Worm (Caenorhabditis elegans) whole organism, L4 larva: ENCODE results near the gene F41C3.8.

Experiments used
- F37D6.2 ChIP-seq: sonication (generic microtip); optimal IDR thresholded peaks from 2 replicates; lab custom pipeline; 2016; ENCODE audit warnings: mild to moderate bottlenecking, missing genetic modification characterization, missing compliant biosample characterization
- Y75B8A.6 ChIP-seq: fragments of 200-800 bp; sonication (Bioruptor generic); IDR thresholded peaks from 2 replicates; pipeline ENCODE4 v1.3.6; 2022; ENCODE audit warnings: missing genetic modification reagents, missing genetic modification characterization, missing compliant biosample characterization
- aha-1 ChIP-seq: fragments of 150-350 bp; peaks from one replicate; lab custom pipeline; 2014; ENCODE audit warnings: missing biosample characterization, missing genetic modification characterization
- ama-1 ChIP-seq: fragments of 150-350 bp; optimal IDR thresholded peaks from 2 replicates; lab custom pipeline; 2014; ENCODE audit warnings: inconsistent platforms, mixed read lengths
- arid-1 ChIP-seq: fragments of 200-800 bp; sonication (Bioruptor generic); conservative IDR thresholded peaks from 2 replicates; pipeline ENCODE4 v1.3.6; 2022; ENCODE audit warnings: missing genetic modification reagents, missing genetic modification characterization, missing compliant biosample characterization
- ceh-32 ChIP-seq: sonication (generic microtip); optimal IDR thresholded peaks from 2 replicates; lab custom pipeline; 2016; ENCODE audit warnings: mild to moderate bottlenecking, missing genetic modification characterization, missing compliant biosample characterization; ENCODE audit not compliant: poor library complexity
- ctbp-1 ChIP-seq: fragments of 200-800 bp; sonication (Bioruptor generic); IDR thresholded peaks from 2 replicates; pipeline ENCODE4 v1.3.6; 2022; ENCODE audit warnings: missing genetic modification reagents, missing genetic modification characterization, missing compliant biosample characterization
- daf-12 ChIP-seq: fragments of 150-350 bp; optimal IDR thresholded peaks from 2 replicates; lab custom pipeline; 2014; ENCODE audit warnings: missing biosample characterization, missing genetic modification reagents, missing genetic modification characterization
- daf-16 ChIP-seq, 3 experiments: sonication (generic microtip); optimal IDR thresholded peaks; 2 replicates each; lab custom pipeline; 2016 to 2017; ENCODE audit warnings: missing genetic modification characterization in 3 of 3, missing genetic modification reagents in 3 of 3, mild to moderate bottlenecking in 2 of 3, missing compliant biosample characterization in 2 of 3, missing biosample characterization in 1 of 3, moderate library complexity in 1 of 3
- dmd-6 ChIP-seq: fragments of 200-800 bp; sonication (Bioruptor generic); IDR thresholded peaks from 2 replicates; pipeline ENCODE4 v1.3.6; 2022; ENCODE audit warnings: missing genetic modification reagents, missing genetic modification characterization, missing compliant biosample characterization
- dpl-1 ChIP-seq: fragments of 150-350 bp; optimal IDR thresholded peaks from 2 replicates; lab custom pipeline; 2014; ENCODE audit warnings: missing biosample characterization, missing genetic modification reagents, missing genetic modification characterization
- egl-43 ChIP-seq: fragments of 200-800 bp; sonication (Bioruptor generic); IDR thresholded peaks from 2 replicates; pipeline ENCODE4 v1.3.6; 2022; ENCODE audit warnings: missing genetic modification reagents, missing genetic modification characterization, missing compliant biosample characterization
- fkh-10 ChIP-seq: fragments of 150-350 bp; optimal IDR thresholded peaks from 2 replicates; lab custom pipeline; 2014; ENCODE audit warnings: missing biosample characterization, missing genetic modification reagents, missing genetic modification characterization
- hlh-11 ChIP-seq: fragments of 200-800 bp; sonication (Bioruptor generic); optimal IDR thresholded peaks from 2 replicates; lab custom pipeline; 2018; ENCODE audit warnings: mild to moderate bottlenecking, missing genetic modification characterization, missing compliant biosample characterization
- hlh-30 ChIP-seq: sonication (generic microtip); optimal IDR thresholded peaks from 2 replicates; lab custom pipeline; 2017; ENCODE audit warnings: antibody characterized with exemption, mild to moderate bottlenecking, missing genetic modification characterization, missing compliant biosample characterization; ENCODE audit not compliant: insufficient read depth
- hmg-1.1 ChIP-seq: fragments of 200-800 bp; sonication (Bioruptor generic); IDR thresholded peaks from 2 replicates; pipeline ENCODE4 v1.3.6; 2022; ENCODE audit warnings: missing genetic modification reagents, missing genetic modification characterization, missing compliant biosample characterization
- lim-7 ChIP-seq: fragments of 200-800 bp; sonication (Bioruptor generic); IDR thresholded peaks from 2 replicates; pipeline ENCODE4 v1.3.6; 2022; ENCODE audit warnings: missing genetic modification characterization, missing compliant biosample characterization
- lin-1 ChIP-seq: fragments of 200-800 bp; sonication (Bioruptor generic); IDR thresholded peaks from 2 replicates; pipeline ENCODE4 v1.3.6; 2022; ENCODE audit warnings: missing genetic modification reagents, missing genetic modification characterization, missing compliant biosample characterization
- lsy-2 ChIP-seq, 2 experiments: fragments of 150-350 bp in 1 of 2; sonication (generic microtip) in 1 of 2; optimal IDR thresholded peaks; 2 replicates each; lab custom pipeline; 2014 to 2017; ENCODE audit warnings: missing biosample characterization in 2 of 2, missing genetic modification characterization in 2 of 2
- mxl-2 ChIP-seq: fragments of 200-800 bp; sonication (Bioruptor generic); conservative IDR thresholded peaks from 2 replicates; pipeline ENCODE4 v1.3.6; 2022; ENCODE audit warnings: missing genetic modification reagents, missing genetic modification characterization, missing compliant biosample characterization
- nhr-28 ChIP-seq: fragments of 150-350 bp; optimal IDR thresholded peaks from 2 replicates; lab custom pipeline; 2014; ENCODE audit warnings: missing biosample characterization, missing genetic modification characterization
- nhr-48 ChIP-seq: sonication (generic microtip); optimal IDR thresholded peaks from 2 replicates; lab custom pipeline; 2016; ENCODE audit warnings: mild to moderate bottlenecking, missing genetic modification characterization, missing compliant biosample characterization
- nhr-76 ChIP-seq: fragments of 150-350 bp; optimal IDR thresholded peaks from 2 replicates; lab custom pipeline; 2014; ENCODE audit warnings: missing biosample characterization, missing genetic modification characterization
- nhr-77 ChIP-seq: fragments of 150-350 bp; optimal IDR thresholded peaks from 2 replicates; lab custom pipeline; 2014; ENCODE audit warnings: missing biosample characterization, missing genetic modification characterization
- pqm-1 ChIP-seq: sonication (generic microtip); optimal IDR thresholded peaks from 2 replicates; lab custom pipeline; 2017; ENCODE audit warnings: missing biosample characterization, missing genetic modification characterization
- rbr-2 ChIP-seq: sonication (generic microtip); optimal IDR thresholded peaks from 2 replicates; lab custom pipeline; 2016; ENCODE audit warnings: missing genotype, missing genetic modification characterization, missing compliant biosample characterization
- saeg-2 ChIP-seq: fragments of 200-800 bp; sonication (Bioruptor generic); IDR thresholded peaks from 2 replicates; pipeline ENCODE4 v1.3.6; 2022; ENCODE audit warnings: missing genetic modification reagents, missing genetic modification characterization, missing compliant biosample characterization
- sdz-12 ChIP-seq: fragments of 200-800 bp; sonication (Bioruptor generic); optimal IDR thresholded peaks from 2 replicates; lab custom pipeline; 2018; ENCODE audit warnings: mild to moderate bottlenecking, missing genetic modification characterization, missing compliant biosample characterization
- set-16 ChIP-seq: fragments of 200-800 bp; sonication (Bioruptor generic); IDR thresholded peaks from 2 replicates; pipeline ENCODE4 v1.3.6; 2022; ENCODE audit warnings: missing genetic modification reagents, missing genetic modification characterization, missing compliant biosample characterization
- zfp-2 ChIP-seq: sonication (generic microtip); optimal IDR thresholded peaks from 2 replicates; lab custom pipeline; 2016; ENCODE audit warnings: mild to moderate bottlenecking, missing genetic modification characterization, missing compliant biosample characterization
- zip-11 ChIP-seq: fragments of 200-800 bp; sonication (Bioruptor generic); IDR thresholded peaks from 2 replicates; pipeline ENCODE4 v1.3.6; 2022; ENCODE audit warnings: missing genetic modification characterization, missing compliant biosample characterization
- zip-2 ChIP-seq: fragments of 150-350 bp; optimal IDR thresholded peaks from 2 replicates; lab custom pipeline; 2014; ENCODE audit warnings: missing biosample characterization, missing genetic modification characterization
- ztf-11 ChIP-seq: fragments of 150-350 bp; optimal IDR thresholded peaks from 2 replicates; lab custom pipeline; 2014; ENCODE audit warnings: missing biosample characterization, missing genetic modification characterization
- ztf-7 ChIP-seq: fragments of 150-350 bp; optimal IDR thresholded peaks from 2 replicates; lab custom pipeline; 2014; ENCODE audit warnings: missing biosample characterization, missing genetic modification characterization

The F41C3.8 gene

DNA sequence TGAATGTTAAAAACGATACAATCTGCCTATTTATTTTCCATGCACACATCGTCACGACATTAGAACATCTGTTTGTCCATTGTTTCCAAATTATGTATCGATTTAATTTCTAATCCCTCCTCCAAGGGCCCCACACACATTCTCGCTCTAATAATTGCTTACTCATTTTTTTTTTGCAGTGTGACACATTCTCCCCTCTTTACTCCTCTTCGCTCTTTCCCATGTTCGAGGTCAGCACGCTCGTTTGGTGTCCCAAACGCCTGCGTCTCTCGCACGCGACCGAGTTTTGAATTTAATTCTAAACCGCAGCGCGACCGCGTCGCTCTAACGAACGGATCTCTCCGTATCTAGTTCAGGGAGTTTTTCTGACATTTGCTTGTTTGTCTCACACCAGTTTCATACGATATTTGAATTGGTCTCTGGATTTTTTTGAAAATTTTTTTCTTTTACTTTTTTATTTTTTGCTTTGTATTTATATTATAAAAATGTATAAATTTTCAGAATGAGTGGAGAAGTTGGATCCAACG, 43.2 kb upstream of the F41C3.8 start, which contains the start of the genes clec-140 and hmg-11 (continued):
- TF ChIP-seq dmd-6 = peak; percentile 44

- no peak for TF ChIP-seq ztf-11 (tag; lab: Kevin White, UChicago)
- 0 out of 2 replicates have a peak, but pooled peaks have one; percentile 2 for TF ChIP-seq mxl-2
- TF ChIP-seq lim-7 (GFP tag; lab: Robert Waterston, UW) = no peak
- no peak for TF ChIP-seq ctbp-1 (GFP tag; lab: Robert Waterston, UW)
- TF ChIP-seq ama-1 (lab: Kevin White, UChicago) = no peak
- TF ChIP-seq zip-2 = no peak
- TF ChIP-seq set-16 (GFP tag; lab: Robert Waterston, UW) = peak; percentile 72
- no peak for TF ChIP-seq zfp-2 (tag; lab: Kevin White, UChicago)
- no peak for TF ChIP-seq hmg-1.1 (GFP tag; lab: Robert Waterston, UW)
- no peak for TF ChIP-seq dpl-1 (GFP tag; lab: Kevin White, UChicago)
Observed at ce11 chrII:4673242-4673641, 42.6 kb upstream of the F41C3.8 start.

- TF ChIP-seq ztf-7 (tag; lab: Kevin White, UChicago) (no peak), F37D6.2 (no peak), sdz-12 (GFP tag; lab: Kevin White, UChicago) (no peak), mxl-2 (no peak), arid-1 (no peak), nhr-77 (tag; lab: Kevin White, UChicago) (no peak)
Observed at ce11 chrII:4673670-4674069, 42.2 kb upstream of the F41C3.8 start.

DNA sequence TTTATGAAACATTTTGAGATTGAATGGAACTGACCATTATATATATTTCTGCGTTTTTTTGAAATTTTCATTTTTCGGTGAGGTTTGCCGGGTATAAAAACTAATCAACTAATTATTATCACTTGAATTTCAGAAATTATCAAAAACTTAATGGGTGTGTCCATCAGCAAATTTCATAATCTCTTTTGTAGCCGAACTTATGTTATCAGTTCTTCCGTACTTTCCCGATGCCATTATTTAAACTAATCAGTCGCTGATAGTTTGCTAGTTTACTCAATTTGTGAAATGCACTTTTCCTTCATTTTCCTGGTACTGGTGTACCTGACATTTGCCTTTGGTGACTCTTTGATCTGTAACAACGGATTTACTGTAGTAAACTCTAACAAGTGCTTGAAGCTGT, 41.7 kb upstream of the F41C3.8 start:
- TF ChIP-seq fkh-10 (GFP tag; lab: Kevin White, UChicago) (no peak), sdz-12 (GFP tag; lab: Kevin White, UChicago) (no peak), Y75B8A.6 (GFP tag; lab: Robert Waterston, UW) (no peak), aha-1 (tag; lab: Kevin White, UChicago) (no peak), zip-11 (GFP tag; lab: Robert Waterston, UW) (no peak), daf-16 (GFP tag; optimal IDR thresholded peaks at IDR 0.05; lab: Kevin White, UChicago) (no peak), daf-16 (tag; optimal IDR thresholded peaks at IDR 0.05; lab: Kevin White, UChicago) (peak; percentile 66), lsy-2 (tag; optimal IDR thresholded peaks at IDR 0.05; lab: Kevin White, UChicago) (peak in 1 of 2 experiments; percentile 11), dmd-6 (peak; percentile 70), ztf-7 (tag; lab: Kevin White, UChicago) (no peak), F37D6.2 (no peak), daf-12 (tag; lab: Kevin White, UChicago) (no peak), nhr-48 (peak; percentile 21), saeg-2 (GFP tag; lab: Robert Waterston, UW) (no peak), egl-43 (GFP tag; lab: Robert Waterston, UW) (no peak), hlh-11 (tag; lab: Kevin White, UChicago) (peak; percentile 27), nhr-76 (tag; lab: Kevin White, UChicago) (no peak), lin-1 (GFP tag; lab: Robert Waterston, UW) (0 out of 2 replicates have a peak, but pooled peaks have one; percentile 42), nhr-28 (tag; lab: Kevin White, UChicago) (peak; percentile 84), ama-1 (lab: Kevin White, UChicago) (no peak), nhr-77 (tag; lab: Kevin White, UChicago) (peak; percentile 45), pqm-1 (tag; lab: Kevin White, UChicago) (peak; percentile 98), ceh-32 (tag; lab: Kevin White, UChicago) (no peak), rbr-2 (tag; lab: Kevin White, UChicago) (no peak), hlh-30 (tag; lab: Kevin White, UChicago) (no peak)
- TF ChIP-seq, all 104 proteins: peak for 9
